Fruit fly (Drosophila melanogaster) whole organism, pupa: ENCODE results near the gene Ald2.

Experiments
- CG10348 ChIP-seq: fragments of 200-800 bp; sonication (Bioruptor generic); IDR thresholded peaks from 2 replicates; pipeline ENCODE4 v1.3.6; 2022; ENCODE audit warnings: missing biosample characterization, missing genetic modification characterization
- CG12605 ChIP-seq: fragments of 200-800 bp; sonication (Bioruptor generic); IDR thresholded peaks from 2 replicates; pipeline ENCODE4 v1.3.6; 2022; ENCODE audit warnings: missing biosample characterization, missing genetic modification characterization
- CG13204 ChIP-seq: fragments of 200-800 bp; sonication (Bioruptor generic); optimal IDR thresholded peaks from 2 replicates; lab custom pipeline; 2018; ENCODE audit warnings: missing biosample characterization, mild to moderate bottlenecking, missing genetic modification characterization, moderate library complexity
- CG4496 ChIP-seq: fragments of 200-800 bp; sonication (Bioruptor generic); IDR thresholded peaks from 3 replicates; pipeline ENCODE4 v1.3.6; 2022; ENCODE audit warnings: missing biosample characterization, missing genetic modification characterization
- CG9948 ChIP-seq: fragments of 200-800 bp; sonication (Bioruptor generic); optimal IDR thresholded peaks from 2 replicates; lab custom pipeline; 2018; ENCODE audit warnings: missing biosample characterization, mild to moderate bottlenecking, missing genetic modification characterization, moderate library complexity
- EcR ChIP-seq: fragments of 200-800 bp; sonication (Bioruptor generic); optimal IDR thresholded peaks from 3 replicates; lab custom pipeline; 2019; ENCODE audit warnings: missing biosample characterization, missing genetic modification characterization, mild to moderate bottlenecking, moderate library complexity, missing genetic modification reagents
- rn ChIP-seq: fragments of 200-800 bp; sonication (Bioruptor generic); IDR thresholded peaks from 2 replicates; pipeline ENCODE4 v1.3.6; 2022; ENCODE audit warnings: missing biosample characterization, missing genetic modification characterization

- no peak for TF ChIP-seq EcR (GFP tag; lab: Kevin White, UChicago)
- TF ChIP-seq CG4496 (GFP tag; lab: Robert Waterston, UW) = no peak
- TF ChIP-seq rn (GFP tag; lab: Robert Waterston, UW) = no peak
- TF ChIP-seq CG10348 (GFP tag; lab: Robert Waterston, UW) = no peak
- no peak for TF ChIP-seq CG12605
- TF ChIP-seq CG9948 (tag; lab: Kevin White, UChicago) = no peak
- no peak for TF ChIP-seq CG13204
Measured at dm6 chr3R:26465121-26465520, 51.2 kb downstream of the Ald2 start.
